Fruit fly (Drosophila melanogaster) whole organism, embryonic: ENCODE measurements around the gene Tbcd.
A peak's percentile ranks its signal among the peaks of the same experiment; 100 is the strongest.

Source experiments
- ATbp ChIP-seq: fragments of 200-800 bp; sonication (Bioruptor generic); optimal IDR thresholded peaks from 2 replicates; lab custom pipeline; 2017; ENCODE audit warnings: missing biosample characterization, mild to moderate bottlenecking, missing genetic modification characterization, missing genetic modification reagents
- Adf1 ChIP-seq: fragments of 200-800 bp; sonication (Bioruptor generic); IDR thresholded peaks from 2 replicates; pipeline ENCODE4 v1.3.6; 2022; ENCODE audit warnings: missing biosample characterization, missing genetic modification characterization
- CG10543 ChIP-seq: fragments of 200-800 bp; sonication (Bioruptor generic); optimal IDR thresholded peaks from 3 replicates; lab custom pipeline; 2017; ENCODE audit warnings: missing biosample characterization, mild to moderate bottlenecking, missing genetic modification characterization, moderate library complexity
- CG10959 ChIP-seq: fragments of 200-800 bp; sonication (Bioruptor generic); IDR thresholded peaks from 2 replicates; pipeline ENCODE4 v1.3.6; 2022; ENCODE audit warnings: missing biosample characterization, missing genetic modification characterization
- CG11695 ChIP-seq: fragments of 200-800 bp; sonication (Bioruptor generic); IDR thresholded peaks from 3 replicates; pipeline ENCODE4 v1.3.6; 2022; ENCODE audit warnings: missing biosample characterization, missing genetic modification characterization
- CG17328 ChIP-seq: fragments of 200-800 bp; sonication (Bioruptor generic); IDR thresholded peaks from 2 replicates; pipeline ENCODE4 v1.3.6; 2022; ENCODE audit warnings: missing biosample characterization, missing genetic modification characterization
- CG2199 ChIP-seq: fragments of 200-800 bp; sonication (Bioruptor generic); IDR thresholded peaks from 3 replicates; pipeline ENCODE4 v1.3.6; 2022; ENCODE audit warnings: missing biosample characterization, missing genetic modification characterization
- CG32767 ChIP-seq: fragments of 200-800 bp; sonication (Bioruptor generic); IDR thresholded peaks from 2 replicates; pipeline ENCODE4 v1.3.6; 2022; ENCODE audit warnings: missing biosample characterization, missing genetic modification characterization
- CG42726 ChIP-seq: fragments of 200-800 bp; sonication (Bioruptor generic); IDR thresholded peaks from 2 replicates; pipeline ENCODE4 v1.3.6; 2022; ENCODE audit warnings: missing biosample characterization, missing genetic modification characterization; ENCODE audit not compliant: partially characterized antibody
- CG4854 ChIP-seq: fragments of 200-800 bp; sonication (Bioruptor generic); optimal IDR thresholded peaks from 2 replicates; lab custom pipeline; 2016; ENCODE audit warnings: missing biosample characterization, missing genetic modification characterization, inconsistent platforms
- CG6854 ChIP-seq: fragments of 200-800 bp; sonication (Bioruptor generic); optimal IDR thresholded peaks from 3 replicates; lab custom pipeline; 2017; ENCODE audit warnings: missing biosample characterization, mild to moderate bottlenecking, missing genetic modification characterization
- Deaf1 ChIP-seq: fragments of 200-800 bp; optimal IDR thresholded peaks from 3 replicates; lab custom pipeline; 2019; ENCODE audit warnings: missing biosample characterization, mild to moderate bottlenecking, missing genetic modification characterization, moderate library complexity
- Eip74EF ChIP-seq, 2 experiments: fragments of 200-800 bp in 1 of 2; fragments of >200 bp in 1 of 2; sonication (Bioruptor generic) in 1 of 2; optimal IDR thresholded peaks; 2 replicates each; lab custom pipeline; 2017 to 2019; ENCODE audit warnings: missing biosample characterization in 2 of 2, missing genetic modification characterization in 2 of 2, mild to moderate bottlenecking in 1 of 2, moderate library complexity in 1 of 2
- HLH54F ChIP-seq: fragments of 200-800 bp; sonication (Bioruptor generic); optimal IDR thresholded peaks from 3 replicates; lab custom pipeline; 2016; ENCODE audit warnings: missing biosample characterization, missing genetic modification characterization
- HLHmδ ChIP-seq: fragments of 200-800 bp; sonication (Bioruptor generic); optimal IDR thresholded peaks from 2 replicates; lab custom pipeline; 2018; ENCODE audit warnings: missing biosample characterization, mild to moderate bottlenecking, missing genetic modification characterization, moderate library complexity
- Mad ChIP-seq: fragments of 200-800 bp; sonication (Bioruptor generic); optimal IDR thresholded peaks from 2 replicates; lab custom pipeline; 2016; ENCODE audit warnings: missing biosample characterization, missing genetic modification characterization
- Max ChIP-seq: fragments of 200-800 bp; sonication (Bioruptor generic); optimal IDR thresholded peaks from 2 replicates; lab custom pipeline; 2016; ENCODE audit warnings: missing biosample characterization, mild to moderate bottlenecking, missing genetic modification characterization
- Myb ChIP-seq: fragments of 200-800 bp; sonication (Bioruptor generic); optimal IDR thresholded peaks from 2 replicates; lab custom pipeline; 2016; ENCODE audit warnings: missing biosample characterization, missing genetic modification characterization
- Side ChIP-seq: fragments of 200-800 bp; sonication (Bioruptor generic); optimal IDR thresholded peaks from 2 replicates; lab custom pipeline; 2016; ENCODE audit warnings: missing biosample characterization, missing genetic modification characterization
- Spps ChIP-seq: fragments of 200-800 bp; sonication (Bioruptor generic); optimal IDR thresholded peaks from 2 replicates; lab custom pipeline; 2018; ENCODE audit warnings: missing biosample characterization, mild to moderate bottlenecking, missing genetic modification characterization
- abd-A ChIP-seq: fragments of 200-800 bp; sonication (Bioruptor generic); optimal IDR thresholded peaks from 3 replicates; lab custom pipeline; 2019; ENCODE audit warnings: missing biosample characterization, mild to moderate bottlenecking, missing genetic modification characterization, moderate library complexity
- aop ChIP-seq: fragments of 200-800 bp; sonication (Bioruptor generic); IDR thresholded peaks from 2 replicates; pipeline ENCODE4 v1.3.6; 2022; ENCODE audit warnings: missing biosample characterization, missing genetic modification characterization
- cg ChIP-seq: fragments of 200-800 bp; sonication (Bioruptor generic); optimal IDR thresholded peaks from 3 replicates; lab custom pipeline; 2019; ENCODE audit warnings: missing biosample characterization, mild to moderate bottlenecking, missing genetic modification characterization, moderate library complexity
- chinmo ChIP-seq: fragments of 200-800 bp; sonication (Bioruptor generic); IDR thresholded peaks from 4 replicates; pipeline ENCODE4 v1.3.6; 2022; ENCODE audit warnings: missing biosample characterization, missing genetic modification characterization; ENCODE audit not compliant: partially characterized antibody
- ci ChIP-seq: fragments of 200-800 bp; sonication (Bioruptor generic); IDR thresholded peaks from 3 replicates; pipeline ENCODE4 v1.3.6; 2022; ENCODE audit warnings: missing biosample characterization, missing genetic modification characterization
- crol ChIP-seq: fragments of 200-800 bp; sonication (Bioruptor generic); IDR thresholded peaks from 2 replicates; pipeline ENCODE4 v1.3.6; 2022; ENCODE audit warnings: missing biosample characterization, missing genetic modification characterization
- dimm ChIP-seq: fragments of 200-800 bp; sonication (Bioruptor generic); IDR thresholded peaks from 2 replicates; pipeline ENCODE4 v1.3.6; 2022; ENCODE audit warnings: missing biosample characterization, missing genetic modification characterization
- gsb ChIP-seq: fragments of 200-800 bp; sonication (Bioruptor generic); IDR thresholded peaks from 2 replicates; pipeline ENCODE4 v1.3.6; 2022; ENCODE audit warnings: missing biosample characterization, missing genetic modification characterization
- gt ChIP-seq: fragments of 200-800 bp; sonication (Bioruptor generic); IDR thresholded peaks from 2 replicates; pipeline ENCODE4 v1.3.6; 2022; ENCODE audit warnings: missing biosample characterization, missing genetic modification characterization
- hkb ChIP-seq, 2 experiments: fragments of 200-800 bp in 1 of 2; fragments of >200 bp in 1 of 2; sonication (Bioruptor generic) in 1 of 2; IDR thresholded peaks in 1 of 2; optimal IDR thresholded peaks in 1 of 2; 2 replicates each; pipeline versions ENCODE4 v1.3.6 to Lab custom; 2017 to 2022; ENCODE audit warnings: missing biosample characterization in 1 of 2, missing genetic modification characterization in 1 of 2
- oc ChIP-seq: fragments of 200-800 bp; sonication (Bioruptor generic); optimal IDR thresholded peaks from 2 replicates; lab custom pipeline; 2018; ENCODE audit warnings: missing biosample characterization, mild to moderate bottlenecking, missing genetic modification characterization, moderate library complexity
- pros ChIP-seq: fragments of 200-800 bp; sonication (Bioruptor generic); optimal IDR thresholded peaks from 3 replicates; lab custom pipeline; 2019; ENCODE audit warnings: missing biosample characterization, mild to moderate bottlenecking, missing genetic modification characterization, moderate library complexity
- slbo ChIP-seq: fragments of 200-800 bp; sonication (Bioruptor generic); IDR thresholded peaks from 2 replicates; pipeline ENCODE4 v1.3.6; 2022; ENCODE audit warnings: missing biosample characterization, missing genetic modification characterization
- sna ChIP-seq: fragments of 200-800 bp; sonication (Bioruptor generic); IDR thresholded peaks from 2 replicates; pipeline ENCODE4 v1.3.6; 2022; ENCODE audit warnings: missing biosample characterization, missing genetic modification characterization; ENCODE audit not compliant: partially characterized antibody
- stc ChIP-seq: fragments of 200-800 bp; sonication (Bioruptor generic); IDR thresholded peaks from 2 replicates; pipeline ENCODE4 v1.3.6; 2022; ENCODE audit warnings: missing biosample characterization, missing genetic modification characterization
- trem ChIP-seq: fragments of 200-800 bp; optimal IDR thresholded peaks from 3 replicates; lab custom pipeline; 2019; ENCODE audit warnings: missing biosample characterization, mild to moderate bottlenecking, missing genetic modification characterization, moderate library complexity
- twi ChIP-seq: fragments of 200-800 bp; optimal IDR thresholded peaks from 2 replicates; lab custom pipeline; 2019; ENCODE audit warnings: missing biosample characterization, mild to moderate bottlenecking, missing genetic modification characterization, moderate library complexity
- unc-4 ChIP-seq: fragments of 200-800 bp; sonication (Bioruptor generic); IDR thresholded peaks from 2 replicates; pipeline ENCODE4 v1.3.6; 2022; ENCODE audit warnings: missing biosample characterization, missing genetic modification characterization; ENCODE audit not compliant: partially characterized antibody
- z ChIP-seq: fragments of 200-800 bp; sonication (Bioruptor generic); IDR thresholded peaks from 3 replicates; pipeline ENCODE4 v1.3.6; 2022; ENCODE audit warnings: missing biosample characterization, missing genetic modification characterization

Gene Tbcd

DNA sequence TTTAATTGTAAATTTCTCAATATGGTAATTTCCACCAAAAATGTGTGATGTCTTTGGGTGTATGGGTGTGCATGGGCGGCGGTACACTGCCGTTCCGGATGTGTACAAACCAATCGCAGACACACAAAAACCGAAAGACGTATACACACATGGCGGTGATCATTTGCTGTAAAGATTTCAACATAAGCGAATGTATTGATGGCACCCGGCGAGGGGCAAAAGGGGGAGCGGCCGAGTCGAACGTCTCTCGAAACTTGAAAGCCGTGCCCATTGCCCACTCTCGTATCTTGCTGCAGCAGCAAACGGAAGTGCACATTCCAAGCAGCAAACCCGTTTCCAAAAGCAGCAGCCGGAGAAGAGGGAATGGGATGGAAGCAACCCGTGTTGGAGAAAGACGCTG, 15.0 kb downstream of the Tbcd start (continued):
- TF ChIP-seq CG6854 = no peak
- TF ChIP-seq gt (GFP tag; lab: Robert Waterston, UW) = no peak
- no peak for TF ChIP-seq CG4854 (GFP tag; lab: Kevin White, UChicago)
- peak; percentile 49; the same call in 1 of the 3 replicates for TF ChIP-seq z (GFP tag; lab: Robert Waterston, UW)
- TF ChIP-seq pros = peak; percentile 51
- no peak for TF ChIP-seq CG11695 (GFP tag; lab: Robert Waterston, UW)
- no peak for TF ChIP-seq CG17328 (GFP tag; lab: Robert Waterston, UW)
- peak; percentile 59; the same call in 2 of the 3 replicates for TF ChIP-seq CG2199 (GFP tag; lab: Robert Waterston, UW)
- TF ChIP-seq twi = peak; percentile 44
- TF ChIP-seq CG42726 (GFP tag; lab: Robert Waterston, UW) = 0 out of 2 replicates have a peak, but pooled peaks have one; percentile 34
- TF ChIP-seq Myb (GFP tag; lab: Kevin White, UChicago) = no peak
- TF ChIP-seq Spps (tag; lab: Kevin White, UChicago) = no peak
- no peak for TF ChIP-seq gsb
- peak; percentile 99 for TF ChIP-seq aop (GFP tag; lab: Robert Waterston, UW)
- no peak for TF ChIP-seq Side (GFP tag; lab: Kevin White, UChicago)
- peak; percentile 43 for TF ChIP-seq Adf1 (GFP tag; lab: Robert Waterston, UW)
- TF ChIP-seq ATbp (GFP tag; lab: Kevin White, UChicago) = no peak
- no peak for TF ChIP-seq dimm (GFP tag; lab: Robert Waterston, UW)
- TF ChIP-seq slbo (GFP tag; lab: Robert Waterston, UW) = peak; percentile 39
- no peak for TF ChIP-seq HLH54F
- peak; percentile 90 for TF ChIP-seq crol (GFP tag; lab: Robert Waterston, UW)
- peak; percentile 48 for TF ChIP-seq CG10543
- no peak for TF ChIP-seq trem (tag; lab: Kevin White, UChicago)
- no peak for TF ChIP-seq Mad
- TF ChIP-seq CG10959 (GFP tag; lab: Robert Waterston, UW) = no peak
- TF ChIP-seq Max = no peak
- no peak for TF ChIP-seq HLHmδ
- TF ChIP-seq oc (tag; lab: Kevin White, UChicago) = peak; percentile 56
- peak; percentile 72 for TF ChIP-seq abd-A
- TF ChIP-seq ci (GFP tag; lab: Robert Waterston, UW) = peak; percentile 32; the same call in 1 of the 3 replicates
- TF ChIP-seq Eip74EF (GFP tag; optimal IDR thresholded peaks at IDR 0.05; lab: Kevin White, UChicago) = peak in 1 of 2 experiments; percentile 22
- peak; percentile 76 for TF ChIP-seq cg (GFP tag; lab: Kevin White, UChicago)
- peak; percentile 79 for TF ChIP-seq CG32767
- TF ChIP-seq hkb (optimal IDR thresholded peaks at IDR 0.05; lab: Kevin White, UChicago) = no peak
- TF ChIP-seq hkb (GFP tag; IDR thresholded peaks at IDR 0.05; lab: Robert Waterston, UW) = no peak; the same call in 1 of the 2 replicates
- no peak for TF ChIP-seq stc (GFP tag; lab: Robert Waterston, UW)
- TF ChIP-seq chinmo (GFP tag; lab: Robert Waterston, UW) = peak; percentile 92
- TF ChIP-seq sna (GFP tag; lab: Robert Waterston, UW) = 0 out of 2 replicates have a peak, but pooled peaks have one; percentile 28
- peak; percentile 17 for TF ChIP-seq Deaf1 (tag; lab: Kevin White, UChicago)
- no peak for TF ChIP-seq unc-4 (GFP tag; lab: Robert Waterston, UW)
- TF ChIP-seq, all 482 proteins: peak for 34
